Fruit fly (Drosophila melanogaster) whole organism, prepupa: Measurements from ENCODE around the gene Obp28a.

Experiments
- CG16779 ChIP-seq: fragments of 200-800 bp; sonication (Bioruptor generic); optimal IDR thresholded peaks from 3 replicates; lab custom pipeline; 2017; ENCODE audit warnings: missing biosample characterization, mild to moderate bottlenecking, missing genetic modification characterization
- CG4318 ChIP-seq: fragments of 200-800 bp; sonication (Bioruptor generic); optimal IDR thresholded peaks from 3 replicates; lab custom pipeline; 2017; ENCODE audit warnings: missing biosample characterization, mild to moderate bottlenecking, missing genetic modification characterization
- CG8632 ChIP-seq: fragments of 200-800 bp; sonication (Bioruptor generic); optimal IDR thresholded peaks from 3 replicates; lab custom pipeline; 2016; ENCODE audit warnings: missing biosample characterization, missing genetic modification characterization
- Eip78C ChIP-seq: fragments of 200-800 bp; sonication (Bioruptor generic); peaks from one replicate; lab custom pipeline; 2016; ENCODE audit warnings: missing biosample characterization, missing genetic modification characterization
- Lpt ChIP-seq: fragments of 200-800 bp; sonication (Bioruptor generic); optimal IDR thresholded peaks from 3 replicates; lab custom pipeline; 2016; ENCODE audit warnings: missing biosample characterization, missing genetic modification characterization
- vri ChIP-seq: fragments of 200-800 bp; sonication (Bioruptor generic); optimal IDR thresholded peaks from 3 replicates; lab custom pipeline; 2016; ENCODE audit warnings: missing biosample characterization, mild to moderate bottlenecking, missing genetic modification characterization

- TF ChIP-seq CG4318 (GFP tag; lab: Kevin White, UChicago) = no peak
- no peak for TF ChIP-seq Eip78C
- no peak for TF ChIP-seq vri (GFP tag; lab: Kevin White, UChicago)
- TF ChIP-seq CG8632 (GFP tag; lab: Kevin White, UChicago) = no peak
- no peak for TF ChIP-seq CG16779 (tag; lab: Kevin White, UChicago)
- no peak for TF ChIP-seq Lpt (GFP tag; lab: Kevin White, UChicago)
Measured at dm6 chr2L:7497265-7497664, at the start of gene Obp28a.
